Fruit fly (Drosophila melanogaster) whole organism, wandering third instar larva: ENCODE results near the gene CG43052.

Experiments used
- Abd-B ChIP-seq: fragments of >200 bp; optimal IDR thresholded peaks from 2 replicates; lab custom pipeline; 2017; ENCODE audit warnings: missing biosample characterization, missing genetic modification characterization
- CG32264 ChIP-seq: fragments of 200-800 bp; sonication (Bioruptor generic); optimal IDR thresholded peaks from 2 replicates; lab custom pipeline; 2016; ENCODE audit warnings: missing biosample characterization, missing genetic modification characterization
- CG9705 ChIP-seq: fragments of 200-800 bp; sonication (Bioruptor generic); optimal IDR thresholded peaks from 2 replicates; lab custom pipeline; 2018; ENCODE audit warnings: missing biosample characterization, mild to moderate bottlenecking, missing genetic modification characterization
- CrebA ChIP-seq: fragments of 200-800 bp; sonication (Bioruptor generic); optimal IDR thresholded peaks from 2 replicates; lab custom pipeline; 2016; ENCODE audit warnings: missing biosample characterization, mild to moderate bottlenecking, missing genetic modification characterization, borderline replicate concordance
- Dfd ChIP-seq: fragments of >200 bp; optimal IDR thresholded peaks from 2 replicates; lab custom pipeline; 2017; ENCODE audit warnings: missing biosample characterization, missing genetic modification characterization
- Dif ChIP-seq: fragments of 200-275, 200-300 bp; sonication (Bioruptor generic); optimal IDR thresholded peaks from 2 replicates; lab custom pipeline; 2018; ENCODE audit warnings: missing biosample characterization, missing genetic modification characterization; ENCODE audit not compliant: partially characterized antibody
- GATAd ChIP-seq: sonication (Bioruptor generic); optimal IDR thresholded peaks from 2 replicates; lab custom pipeline; 2016; ENCODE audit warnings: missing biosample characterization, missing genetic modification characterization
- HLH106 ChIP-seq: fragments of 200-800 bp; optimal IDR thresholded peaks from 3 replicates; lab custom pipeline; 2019; ENCODE audit warnings: missing biosample characterization, mild to moderate bottlenecking, missing genetic modification characterization, moderate library complexity
- Hnf4 ChIP-seq: fragments of 200-800 bp; sonication (Bioruptor generic); optimal IDR thresholded peaks from 2 replicates; lab custom pipeline; 2016; ENCODE audit warnings: missing biosample characterization, mild to moderate bottlenecking, missing genetic modification characterization
- Hr78 ChIP-seq: fragments of >200 bp; optimal IDR thresholded peaks from 2 replicates; lab custom pipeline; 2017; ENCODE audit warnings: missing biosample characterization, missing genetic modification characterization
- Hr83 ChIP-seq: fragments of 200-300 bp; sonication (Bioruptor generic); optimal IDR thresholded peaks from 2 replicates; lab custom pipeline; 2016; ENCODE audit warnings: missing biosample characterization, mild to moderate bottlenecking, missing genetic modification characterization, moderate library complexity; ENCODE audit not compliant: poor library complexity, severe bottlenecking
- Jra ChIP-seq: sonication (Bioruptor generic); optimal IDR thresholded peaks from 2 replicates; lab custom pipeline; 2016; ENCODE audit warnings: missing biosample characterization, missing genetic modification characterization
- Mio ChIP-seq: sonication (Bioruptor generic); optimal IDR thresholded peaks from 2 replicates; lab custom pipeline; 2016; ENCODE audit warnings: missing biosample characterization, missing genetic modification characterization
- OdsH ChIP-seq: fragments of 200-800 bp; sonication (Bioruptor generic); optimal IDR thresholded peaks from 2 replicates; lab custom pipeline; 2016; ENCODE audit warnings: missing biosample characterization, mild to moderate bottlenecking, missing genetic modification characterization
- Rel ChIP-seq, 2 experiments: fragments of 200-800 bp; sonication (Bioruptor generic) in 1 of 2; optimal IDR thresholded peaks; 2 replicates in 1 of 2; 3 replicates in 1 of 2; lab custom pipeline; 2016 to 2019; ENCODE audit warnings: mild to moderate bottlenecking in 2 of 2, missing biosample characterization in 2 of 2, missing genetic modification characterization in 2 of 2, moderate library complexity in 1 of 2
- Sp1 ChIP-seq: fragments of 200-800 bp; sonication (Bioruptor generic); optimal IDR thresholded peaks from 3 replicates; lab custom pipeline; 2019; ENCODE audit warnings: missing biosample characterization, mild to moderate bottlenecking, missing genetic modification characterization, moderate library complexity
- Vsx2 ChIP-seq: fragments of 200-300, 225-300 bp; sonication (Bioruptor generic); optimal IDR thresholded peaks from 2 replicates; lab custom pipeline; 2018; ENCODE audit warnings: missing biosample characterization, missing genetic modification characterization; ENCODE audit not compliant: partially characterized antibody
- br ChIP-seq: fragments of 200-800 bp; sonication (Bioruptor generic); optimal IDR thresholded peaks from 2 replicates; lab custom pipeline; 2016; ENCODE audit warnings: missing biosample characterization, missing genetic modification characterization
- brk ChIP-seq: fragments of 200-800 bp; sonication (Bioruptor generic); optimal IDR thresholded peaks from 2 replicates; lab custom pipeline; 2016; ENCODE audit warnings: missing biosample characterization, mild to moderate bottlenecking, missing genetic modification characterization
- dl ChIP-seq, 2 experiments: fragments of 175-275, 200-275 bp in 1 of 2; fragments of 200-275 bp in 1 of 2; sonication (Bioruptor generic); optimal IDR thresholded peaks; lab custom pipeline; 2018; ENCODE audit warnings: mild to moderate bottlenecking in 2 of 2, missing biosample characterization in 2 of 2, missing genetic modification characterization in 2 of 2, moderate library complexity in 2 of 2; ENCODE audit not compliant: partially characterized antibody in 2 of 2, insufficient read depth in 1 of 2
- dmrt93B ChIP-seq: fragments of 200-800 bp; sonication (Bioruptor generic); optimal IDR thresholded peaks from 2 replicates; lab custom pipeline; 2018; ENCODE audit warnings: missing biosample characterization, mild to moderate bottlenecking, missing genetic modification characterization
- dsf ChIP-seq: sonication (Bioruptor generic); optimal IDR thresholded peaks from 2 replicates; lab custom pipeline; 2016; ENCODE audit warnings: missing biosample characterization, missing genetic modification characterization, borderline replicate concordance
- ey ChIP-seq: fragments of 200-800 bp; sonication (Bioruptor generic); optimal IDR thresholded peaks from 2 replicates; lab custom pipeline; 2016; ENCODE audit warnings: missing biosample characterization, missing genetic modification characterization
- foxo ChIP-seq, 2 experiments: fragments of 200-800 bp; sonication (Bioruptor generic); optimal IDR thresholded peaks; 2 replicates in 1 of 2; 3 replicates in 1 of 2; lab custom pipeline; 2016 to 2017; ENCODE audit warnings: missing biosample characterization in 2 of 2, missing genetic modification characterization in 2 of 2
- fru ChIP-seq: fragments of 200-800 bp; sonication (Bioruptor generic); optimal IDR thresholded peaks from 3 replicates; lab custom pipeline; 2016; ENCODE audit warnings: missing biosample characterization, mild to moderate bottlenecking, missing genetic modification characterization
- h ChIP-seq: fragments of 200-800 bp; sonication (Bioruptor generic); optimal IDR thresholded peaks from 3 replicates; lab custom pipeline; 2016; ENCODE audit warnings: missing biosample characterization, mild to moderate bottlenecking, missing genetic modification characterization
- jim ChIP-seq: fragments of 175-275, 200-325 bp; sonication (Bioruptor generic); optimal IDR thresholded peaks from 2 replicates; lab custom pipeline; 2016; ENCODE audit warnings: missing biosample characterization, mild to moderate bottlenecking, missing genetic modification characterization
- pan ChIP-seq: fragments of >200 bp; optimal IDR thresholded peaks from 2 replicates; lab custom pipeline; 2017
- psq ChIP-seq: fragments of 200-800 bp; sonication (Bioruptor generic); optimal IDR thresholded peaks from 3 replicates; lab custom pipeline; 2017; ENCODE audit warnings: missing biosample characterization, mild to moderate bottlenecking, missing genetic modification characterization, moderate library complexity
- rgr ChIP-seq: fragments of 200-800 bp; sonication (Bioruptor generic); optimal IDR thresholded peaks from 3 replicates; lab custom pipeline; 2016; ENCODE audit warnings: missing biosample characterization, mild to moderate bottlenecking, missing genetic modification characterization
- sage ChIP-seq: fragments of 200-800 bp; sonication (Bioruptor generic); optimal IDR thresholded peaks from 2 replicates; lab custom pipeline; 2016; ENCODE audit warnings: missing biosample characterization, mild to moderate bottlenecking, missing genetic modification characterization
- sv ChIP-seq: fragments of 200-800 bp; sonication (Bioruptor generic); optimal IDR thresholded peaks from 3 replicates; lab custom pipeline; 2016; ENCODE audit warnings: missing biosample characterization, missing genetic modification characterization
- tai ChIP-seq: sonication (Bioruptor generic); optimal IDR thresholded peaks from 2 replicates; lab custom pipeline; 2016; ENCODE audit warnings: missing biosample characterization, missing genetic modification characterization
- usp ChIP-seq: fragments of >200 bp; optimal IDR thresholded peaks from 2 replicates; lab custom pipeline; 2017; ENCODE audit warnings: missing biosample characterization, missing genetic modification characterization
- woc ChIP-seq: sonication (Bioruptor generic); optimal IDR thresholded peaks from 2 replicates; lab custom pipeline; 2016; ENCODE audit warnings: missing biosample characterization, mild to moderate bottlenecking, missing genetic modification characterization

CG43052 gene

DNA sequence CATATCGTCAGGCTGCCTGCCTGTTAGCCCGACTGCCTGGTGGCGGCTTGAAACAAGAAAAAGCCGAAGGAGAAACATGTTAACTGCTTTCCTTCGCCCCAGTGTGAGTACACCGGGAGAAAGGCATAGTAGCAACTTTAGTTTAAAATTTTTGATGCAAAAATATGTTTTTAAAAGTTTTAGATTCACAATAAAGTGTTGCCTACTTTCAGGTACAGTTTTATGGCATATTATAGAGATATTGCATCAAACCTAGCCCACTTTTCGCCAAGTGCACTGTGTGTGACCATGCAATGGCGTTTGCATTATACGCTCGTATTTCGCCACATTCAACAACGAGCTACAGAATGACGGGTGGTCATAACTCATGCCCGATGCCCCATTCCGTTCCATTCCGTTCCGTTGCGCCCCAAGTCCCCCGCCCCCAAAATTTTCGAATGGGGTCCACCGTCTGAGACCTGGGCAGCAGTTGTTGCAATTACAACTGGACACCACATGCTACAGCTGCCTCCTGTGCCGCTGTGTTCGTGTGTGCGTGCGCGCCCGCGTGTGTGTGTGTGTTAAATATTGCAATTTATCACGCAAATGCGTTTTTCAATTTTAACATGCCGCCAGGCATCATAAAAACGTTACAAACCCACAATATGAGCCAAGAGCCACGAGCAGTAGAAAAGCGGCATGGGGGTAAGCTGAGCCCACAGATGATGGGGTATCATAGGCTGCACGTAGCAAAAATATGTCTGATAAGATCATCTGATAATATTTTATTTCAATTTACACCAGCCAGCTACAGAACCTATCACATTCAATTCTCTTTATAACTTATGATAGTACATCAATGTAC lies 18.3 kb downstream of the CG43052 start:
- TF ChIP-seq dmrt93B (GFP tag; lab: Kevin White, UChicago) (peak; percentile 90), HLH106 (tag; lab: Kevin White, UChicago) (peak; percentile 95), dl (GFP tag; optimal IDR thresholded peaks at IDR 0.05; lab: Kevin White, UChicago; ENCODE audit: insufficient read depth in 1 of 2, partially characterized antibody in 2 of 2) (no peak), Dif (GFP tag; lab: Kevin White, UChicago) (no peak), h (GFP tag; lab: Kevin White, UChicago) (peak; percentile 83), jim (GFP tag; lab: Kevin White, UChicago) (no peak), sv (GFP tag; lab: Kevin White, UChicago) (no peak), tai (GFP tag; lab: Kevin White, UChicago) (peak; percentile 82), Dfd (GFP tag; lab: Kevin White, UChicago) (peak; percentile 98), Vsx2 (GFP tag; lab: Kevin White, UChicago) (no peak), br (GFP tag; lab: Kevin White, UChicago) (peak; percentile 94), Rel (GFP tag; optimal IDR thresholded peaks at IDR 0.05; lab: Kevin White, UChicago) (no peak), Rel (tag; optimal IDR thresholded peaks at IDR 0.05; lab: Kevin White, UChicago) (peak; percentile 60), rgr (GFP tag; lab: Kevin White, UChicago) (peak; percentile 92), pan (lab: Kevin White, UChicago) (peak; percentile 80), foxo (GFP tag; optimal IDR thresholded peaks at IDR 0.05; lab: Kevin White, UChicago) (peak in 1 of 2 experiments; percentile 97), brk (GFP tag; lab: Kevin White, UChicago) (peak; percentile 90), Hnf4 (GFP tag; lab: Kevin White, UChicago) (peak; percentile 88), CrebA (GFP tag; lab: Kevin White, UChicago) (peak; percentile 0), woc (peak; percentile 68), dsf (peak; percentile 50), fru (GFP tag; lab: Kevin White, UChicago) (peak; percentile 97), Mio (GFP tag; lab: Kevin White, UChicago) (peak; percentile 28), Abd-B (no peak), OdsH (GFP tag; lab: Kevin White, UChicago) (peak; percentile 93), ey (GFP tag; lab: Kevin White, UChicago) (peak; percentile 94), psq (GFP tag; lab: Kevin White, UChicago) (peak; percentile 85), GATAd (GFP tag; lab: Kevin White, UChicago) (no peak), Sp1 (peak; percentile 94), CG9705 (GFP tag; lab: Kevin White, UChicago) (peak; percentile 90), Jra (GFP tag; lab: Kevin White, UChicago) (peak; percentile 84), Hr78 (GFP tag; lab: Kevin White, UChicago) (no peak), usp (no peak), CG32264 (GFP tag; lab: Kevin White, UChicago) (no peak), sage (GFP tag; lab: Kevin White, UChicago) (peak; percentile 41)

DNA sequence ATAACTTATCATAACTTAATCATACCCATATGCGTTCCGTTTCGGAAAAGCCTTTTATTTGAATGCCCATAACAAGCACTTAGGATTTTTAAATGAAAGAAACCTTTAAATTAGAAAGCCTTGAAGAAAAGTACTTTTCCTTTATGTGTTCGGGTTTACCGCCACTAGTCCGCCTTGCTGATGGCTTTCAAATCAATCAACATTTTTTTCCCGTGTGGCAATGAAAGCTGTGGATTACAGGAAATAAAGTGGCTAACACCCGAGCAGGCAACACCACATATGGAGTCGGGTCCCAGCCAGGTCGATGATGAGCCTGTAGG lies 18.9 kb downstream of the CG43052 start:
- TF ChIP-seq h (GFP tag; lab: Kevin White, UChicago), result no peak
- no peak for TF ChIP-seq rgr (GFP tag; lab: Kevin White, UChicago)
- TF ChIP-seq Hr83 (GFP tag; lab: Kevin White, UChicago), result no peak
- no peak for TF ChIP-seq CG9705 (GFP tag; lab: Kevin White, UChicago)
- TF ChIP-seq brk (GFP tag; lab: Kevin White, UChicago), result no peak
- no peak for TF ChIP-seq Vsx2 (GFP tag; lab: Kevin White, UChicago)
- no peak for TF ChIP-seq Jra (GFP tag; lab: Kevin White, UChicago)
